Worm (Caenorhabditis elegans): ENCODE measurements around the gene Y39A1A.16.

Y39A1A.16 gene

DNA sequence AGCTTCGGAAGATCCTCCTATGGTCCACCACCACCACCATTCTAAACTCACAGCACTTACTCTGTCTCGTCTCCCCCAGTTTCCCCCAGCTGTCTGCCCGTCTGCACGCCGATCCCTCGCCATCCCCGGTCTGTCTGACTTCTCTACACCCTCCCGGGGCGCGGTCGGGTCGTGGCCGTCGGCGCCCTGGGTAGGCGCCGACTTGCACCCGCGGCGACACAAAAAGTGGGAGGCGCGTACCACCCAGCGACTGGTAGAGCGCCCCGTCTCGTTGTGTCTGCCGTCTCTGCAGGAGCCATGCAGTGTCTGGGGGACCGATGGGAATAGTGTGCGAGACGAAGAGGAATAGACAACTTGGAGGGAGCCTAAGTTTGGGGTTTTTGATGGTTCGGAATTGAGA is 45.0 kb upstream of the Y39A1A.16 start (continued):
- peak; percentile 73 for TF ChIP-seq tra-1 (GFP tag; IDR thresholded peaks at IDR 0.05)
- TF ChIP-seq snpc-4 (tag; optimal IDR thresholded peaks at IDR 0.05), result no peak
- no peak for TF ChIP-seq cey-2 (tag; optimal IDR thresholded peaks at IDR 0.05; ENCODE audit: borderline replicate concordance, insufficient read depth)
- TF ChIP-seq D1046.2 (GFP tag; IDR thresholded peaks at IDR 0.05), result no peak
- TF ChIP-seq madf-5 (GFP tag; IDR thresholded peaks at IDR 0.05), result no peak
- TF ChIP-seq set-16 (GFP tag; IDR thresholded peaks at IDR 0.05), result peak; percentile 100
- peak; percentile 95 for TF ChIP-seq egl-43 (GFP tag; IDR thresholded peaks at IDR 0.05)
- no peak for TF ChIP-seq tag-97 (GFP tag; IDR thresholded peaks at IDR 0.05)
- TF ChIP-seq hlh-11 (tag; optimal IDR thresholded peaks at IDR 0.05), result peak; percentile 97
- TF ChIP-seq sdz-12 (GFP tag; optimal IDR thresholded peaks at IDR 0.05), result no peak
- no peak for TF ChIP-seq nhr-237 (tag; optimal IDR thresholded peaks at IDR 0.05)
- TF ChIP-seq dmd-8 (GFP tag; IDR thresholded peaks at IDR 0.05), result 0 out of 2 replicates have a peak, but pooled peaks have one; percentile 50
- no peak for TF ChIP-seq lir-3 (tag; optimal IDR thresholded peaks at IDR 0.05)
- TF ChIP-seq rbr-2 (tag; optimal IDR thresholded peaks at IDR 0.05), result peak; percentile 92
- no peak for TF ChIP-seq lin-15B (tag; optimal IDR thresholded peaks at IDR 0.05)
- peak; percentile 43; the same call in 1 of the 2 replicates for TF ChIP-seq lin-29 (GFP tag; IDR thresholded peaks at IDR 0.05)
- TF ChIP-seq ceh-82 (tag; optimal IDR thresholded peaks at IDR 0.05), result no peak
- no peak for TF ChIP-seq nhr-111 (GFP tag; optimal IDR thresholded peaks at IDR 0.05)
- TF ChIP-seq nhr-11 (tag; optimal IDR thresholded peaks at IDR 0.05), result peak; percentile 82
- TF ChIP-seq nhr-76 (tag; optimal IDR thresholded peaks at IDR 0.05), result no peak
- no peak for TF ChIP-seq unc-39 (tag; optimal IDR thresholded peaks at IDR 0.05)
- TF ChIP-seq mxl-3 (GFP tag; optimal IDR thresholded peaks at IDR 0.05), result peak; percentile 90
- no peak for TF ChIP-seq F49E8.2 (tag; optimal IDR thresholded peaks at IDR 0.05; ENCODE audit: borderline replicate concordance)
- peak; percentile 72; the same call in 1 of the 2 replicates for TF ChIP-seq php-3 (GFP tag; IDR thresholded peaks at IDR 0.05)
- no peak for TF ChIP-seq mdt-29 (GFP tag; IDR thresholded peaks at IDR 0.05)
- TF ChIP-seq nhr-42 (GFP tag; IDR thresholded peaks at IDR 0.05), result peak; percentile 82

- TF ChIP-seq mdl-1 (tag; optimal IDR thresholded peaks at IDR 0.05) (peak in 1 of 2 experiments; percentile 39), saeg-2 (GFP tag; IDR thresholded peaks at IDR 0.05) (no peak), unc-62 (GFP tag; optimal IDR thresholded peaks at IDR 0.05 in 1 of 2) (peak in 1 of 2 experiments; percentile 71), unc-62 (tag; optimal IDR thresholded peaks at IDR 0.05) (no peak), nhr-28 (tag; optimal IDR thresholded peaks at IDR 0.05) (peak; percentile 10), mes-2 (tag; optimal IDR thresholded peaks at IDR 0.05; ENCODE audit: poor library complexity, severe bottlenecking) (peak; percentile 38), hlh-30 (tag; optimal IDR thresholded peaks at IDR 0.05; ENCODE audit: insufficient read depth) (peak; percentile 33), aha-1 (tag) (peak; percentile 92), mxl-2 (GFP tag; conservative IDR thresholded peaks at IDR 0.05) (no peak), Y105C5A.15 (GFP tag; IDR thresholded peaks at IDR 0.05) (no peak)
These were observed 44.5 kb upstream of the Y39A1A.16 start for ce11 chrIII:10634576-10634975.

- TF ChIP-seq nhr-25 (tag; optimal IDR thresholded peaks at IDR 0.05; ENCODE audit: borderline replicate concordance, insufficient read depth) (peak; percentile 62), nhr-76 (tag; optimal IDR thresholded peaks at IDR 0.05) (no peak), T20F7.1 (GFP tag; optimal IDR thresholded peaks at IDR 0.05) (no peak), lsy-2 (tag; optimal IDR thresholded peaks at IDR 0.05) (peak in 1 of 2 experiments; percentile 30), ZK546.5 (tag; optimal IDR thresholded peaks at IDR 0.05) (no peak), F49E8.2 (tag; optimal IDR thresholded peaks at IDR 0.05; ENCODE audit: borderline replicate concordance) (no peak), hmg-1.1 (GFP tag; IDR thresholded peaks at IDR 0.05) (no peak), dmd-9 (GFP tag; IDR thresholded peaks at IDR 0.05) (no peak), mep-1 (tag; optimal IDR thresholded peaks at IDR 0.05) (peak; percentile 27), lin-38 (GFP tag; IDR thresholded peaks at IDR 0.05) (no peak), nhr-6 (tag; optimal IDR thresholded peaks at IDR 0.05) (peak; percentile 34), lin-39 (tag; optimal IDR thresholded peaks at IDR 0.05) (no peak), dve-1 (tag; optimal IDR thresholded peaks at IDR 0.05; ENCODE audit: insufficient read depth) (peak; percentile 23), egl-43 (GFP tag; IDR thresholded peaks at IDR 0.05) (no peak), nhr-41 (GFP tag; IDR thresholded peaks at IDR 0.05) (no peak), T26A8.4 (GFP tag; IDR thresholded peaks at IDR 0.05) (no peak), daf-19 (GFP tag; conservative IDR thresholded peaks at IDR 0.05) (no peak)
These were observed 42.5 kb upstream of the Y39A1A.16 start for ce11 chrIII:10636493-10637031.
